Worm (Caenorhabditis elegans) whole organism, midembryonic: ENCODE results near the gene D1086.12.

ENCODE experiments used
- T22C8.4 ChIP-seq: fragments of 200-800 bp; sonication (Bioruptor generic); IDR thresholded peaks from 2 replicates; pipeline ENCODE4 v1.3.6; 2022; ENCODE audit warnings: missing genetic modification characterization, missing compliant biosample characterization
- cog-1 ChIP-seq: sonication (generic microtip); optimal IDR thresholded peaks from 2 replicates; lab custom pipeline; 2016; ENCODE audit warnings: missing genetic modification characterization, missing compliant biosample characterization
- flt-1 ChIP-seq: fragments of 200-800 bp; sonication (Bioruptor generic); IDR thresholded peaks from 2 replicates; pipeline ENCODE4 v1.3.6; 2022; ENCODE audit warnings: missing genetic modification characterization, missing compliant biosample characterization
- med-1 ChIP-seq: sonication (generic microtip); optimal IDR thresholded peaks from 2 replicates; lab custom pipeline; 2017; ENCODE audit warnings: missing genetic modification characterization, mild to moderate bottlenecking, missing compliant biosample characterization, antibody characterized with exemption, missing genetic modification reagents; ENCODE audit not compliant: insufficient read depth
- ref-1 ChIP-seq: fragments of 200-800 bp; sonication (Bioruptor generic); conservative IDR thresholded peaks from 2 replicates; pipeline ENCODE4 v1.3.6; 2022; ENCODE audit warnings: missing genetic modification reagents, missing genetic modification characterization, missing compliant biosample characterization

ce11 chrV:14079501-14079900 lies 21.5 kb upstream of the D1086.12 start, which contains the start of gene D1086.6:
- no peak for TF ChIP-seq med-1 (GFP tag; lab: Kevin White, UChicago)
- no peak for TF ChIP-seq T22C8.4 (GFP tag; lab: Robert Waterston, UW)
- TF ChIP-seq cog-1 (tag; lab: Kevin White, UChicago), result no peak
- TF ChIP-seq flt-1 (GFP tag; lab: Robert Waterston, UW), result no peak
- TF ChIP-seq ref-1 (GFP tag; lab: Robert Waterston, UW), result no peak
